Fruit fly (Drosophila melanogaster) whole organism, embryonic: ENCODE results near the gene CG10470.
A peak's percentile ranks its signal among the peaks of the same experiment; 100 is the strongest.

Experiments
- CG10462 ChIP-seq: fragments of 200-800 bp; sonication (Bioruptor generic); optimal IDR thresholded peaks from 2 replicates; lab custom pipeline; 2016; ENCODE audit warnings: missing biosample characterization, missing genetic modification characterization
- CG11093 ChIP-seq: fragments of 200-800 bp; sonication (Bioruptor generic); IDR thresholded peaks from 3 replicates; pipeline ENCODE4 v1.3.6; 2022; ENCODE audit warnings: missing biosample characterization, missing genetic modification characterization
- CG11247 ChIP-seq: fragments of 200-800 bp; sonication (Bioruptor generic); IDR thresholded peaks from 2 replicates; pipeline ENCODE4 v1.3.6; 2022; ENCODE audit warnings: missing biosample characterization, missing genetic modification characterization
- CG11560 ChIP-seq: fragments of 200-800 bp; sonication (Bioruptor generic); IDR thresholded peaks from 3 replicates; pipeline ENCODE4 v1.3.6; 2022; ENCODE audit warnings: missing biosample characterization, missing genetic modification characterization
- CG1233 ChIP-seq: fragments of 200-800 bp; sonication (Bioruptor generic); optimal IDR thresholded peaks from 4 replicates; lab custom pipeline; 2018; ENCODE audit warnings: missing biosample characterization, mild to moderate bottlenecking, missing genetic modification characterization
- CG14050 ChIP-seq: fragments of 200-800 bp; sonication (Bioruptor generic); IDR thresholded peaks from 3 replicates; pipeline ENCODE4 v1.3.6; 2022; ENCODE audit warnings: missing biosample characterization, missing genetic modification characterization
- CG1529 ChIP-seq: fragments of 200-800 bp; sonication (Bioruptor generic); optimal IDR thresholded peaks from 3 replicates; lab custom pipeline; 2018; ENCODE audit warnings: missing biosample characterization, missing genetic modification characterization
- CG1602 ChIP-seq: fragments of 200-800 bp; sonication (Bioruptor generic); optimal IDR thresholded peaks from 3 replicates; lab custom pipeline; 2016; ENCODE audit warnings: missing biosample characterization, missing genetic modification characterization
- CG1647 ChIP-seq: fragments of 200-800 bp; sonication (Bioruptor generic); optimal IDR thresholded peaks from 3 replicates; lab custom pipeline; 2016; ENCODE audit warnings: missing biosample characterization, missing genetic modification characterization
- CG16779 ChIP-seq: fragments of 200-800 bp; sonication (Bioruptor generic); IDR thresholded peaks from 2 replicates; pipeline ENCODE4 v1.3.6; 2022; ENCODE audit warnings: missing biosample characterization, missing genetic modification characterization
- CG17328 ChIP-seq: fragments of 200-800 bp; sonication (Bioruptor generic); IDR thresholded peaks from 2 replicates; pipeline ENCODE4 v1.3.6; 2022; ENCODE audit warnings: missing biosample characterization, missing genetic modification characterization
- CG17912 ChIP-seq: fragments of 200-800 bp; sonication (Bioruptor generic); optimal IDR thresholded peaks from 2 replicates; lab custom pipeline; 2018; ENCODE audit warnings: missing biosample characterization, mild to moderate bottlenecking, missing genetic modification characterization
- CG18476 ChIP-seq: fragments of 200-800 bp; sonication (Bioruptor generic); optimal IDR thresholded peaks from 2 replicates; lab custom pipeline; 2016; ENCODE audit warnings: missing biosample characterization, mild to moderate bottlenecking, missing genetic modification characterization
- CG30403 ChIP-seq: fragments of 200-800 bp; sonication (Bioruptor generic); optimal IDR thresholded peaks from 3 replicates; lab custom pipeline; 2016; ENCODE audit warnings: missing biosample characterization, missing genetic modification characterization
- CG31365 ChIP-seq: fragments of 200-800 bp; sonication (Bioruptor generic); optimal IDR thresholded peaks from 2 replicates; lab custom pipeline; 2018; ENCODE audit warnings: missing biosample characterization, mild to moderate bottlenecking, missing genetic modification characterization
- CG3163 ChIP-seq: fragments of 200-800 bp; sonication (Bioruptor generic); optimal IDR thresholded peaks from 3 replicates; lab custom pipeline; 2016; ENCODE audit warnings: missing biosample characterization, missing genetic modification characterization
- CG34224 ChIP-seq: fragments of 200-800 bp; sonication (Bioruptor generic); IDR thresholded peaks from 3 replicates; pipeline ENCODE4 v1.3.6; 2022; ENCODE audit warnings: missing biosample characterization, missing genetic modification characterization; ENCODE audit not compliant: partially characterized antibody
- CG3995 ChIP-seq: fragments of 200-800 bp; sonication (Bioruptor generic); optimal IDR thresholded peaks from 3 replicates; lab custom pipeline; 2016; ENCODE audit warnings: missing biosample characterization, missing genetic modification characterization
- CG7556 ChIP-seq: fragments of 200-800 bp; sonication (Bioruptor generic); optimal IDR thresholded peaks from 2 replicates; lab custom pipeline; 2017; ENCODE audit warnings: missing biosample characterization, mild to moderate bottlenecking, missing genetic modification characterization
- CG7786 ChIP-seq: fragments of 200-800 bp; sonication (Bioruptor generic); optimal IDR thresholded peaks from 2 replicates; lab custom pipeline; 2016; ENCODE audit warnings: missing biosample characterization, missing genetic modification characterization
- CG7839 ChIP-seq: fragments of 200-800 bp; sonication (Bioruptor generic); optimal IDR thresholded peaks from 3 replicates; lab custom pipeline; 2018; ENCODE audit warnings: missing biosample characterization, mild to moderate bottlenecking, missing genetic modification characterization, moderate library complexity
- CG7928 ChIP-seq: fragments of 200-800 bp; sonication (Bioruptor generic); optimal IDR thresholded peaks from 2 replicates; lab custom pipeline; 2017; ENCODE audit warnings: missing biosample characterization, mild to moderate bottlenecking, missing genetic modification characterization
- CG7963 ChIP-seq: fragments of 200-800 bp; sonication (Bioruptor generic); IDR thresholded peaks from 3 replicates; pipeline ENCODE4 v1.3.6; 2022; ENCODE audit warnings: missing biosample characterization, missing genetic modification characterization; ENCODE audit not compliant: partially characterized antibody
- CG8359 ChIP-seq: fragments of 200-800 bp; sonication (Bioruptor generic); optimal IDR thresholded peaks from 2 replicates; lab custom pipeline; 2017; ENCODE audit warnings: missing biosample characterization, mild to moderate bottlenecking, missing genetic modification characterization, borderline replicate concordance
- CG9727 ChIP-seq: fragments of 200-800 bp; sonication (Bioruptor generic); optimal IDR thresholded peaks from 3 replicates; lab custom pipeline; 2017; ENCODE audit warnings: missing biosample characterization, mild to moderate bottlenecking, missing genetic modification characterization
- CTCF ChIP-seq: fragments of 200-800 bp; sonication (Bioruptor generic); optimal IDR thresholded peaks from 2 replicates; lab custom pipeline; 2017; ENCODE audit warnings: missing biosample characterization, mild to moderate bottlenecking, missing genetic modification characterization, moderate library complexity
- Dref ChIP-seq: fragments of 200-800 bp; sonication (Bioruptor generic); IDR thresholded peaks from 2 replicates; pipeline ENCODE4 v1.3.6; 2022; ENCODE audit warnings: missing biosample characterization, missing genetic modification characterization
- Fer1 ChIP-seq: fragments of 200-800 bp; sonication (Bioruptor generic); optimal IDR thresholded peaks from 2 replicates; lab custom pipeline; 2017; ENCODE audit warnings: missing biosample characterization, mild to moderate bottlenecking, missing genetic modification characterization
- HLH3B ChIP-seq: fragments of 200-800 bp; sonication (Bioruptor generic); IDR thresholded peaks from 2 replicates; pipeline ENCODE4 v1.3.6; 2022; ENCODE audit warnings: missing biosample characterization, missing genetic modification characterization
- Mes4 ChIP-seq: fragments of 200-800 bp; sonication (Bioruptor generic); optimal IDR thresholded peaks from 2 replicates; lab custom pipeline; 2016; ENCODE audit warnings: missing biosample characterization, missing genetic modification characterization
- Nf-YA ChIP-seq: fragments of 200-800 bp; sonication (Bioruptor generic); IDR thresholded peaks from 2 replicates; pipeline ENCODE4 v1.3.6; 2022; ENCODE audit warnings: missing biosample characterization, missing genetic modification characterization
- Rfx ChIP-seq: fragments of 200-800 bp; sonication (Bioruptor generic); IDR thresholded peaks from 2 replicates; pipeline ENCODE4 v1.3.6; 2022; ENCODE audit warnings: missing biosample characterization, missing genetic modification characterization
- Spps ChIP-seq: fragments of 200-800 bp; sonication (Bioruptor generic); optimal IDR thresholded peaks from 2 replicates; lab custom pipeline; 2018; ENCODE audit warnings: missing biosample characterization, mild to moderate bottlenecking, missing genetic modification characterization
- bcd ChIP-seq: fragments of 200-800 bp; sonication (Bioruptor generic); optimal IDR thresholded peaks from 2 replicates; lab custom pipeline; 2017; ENCODE audit warnings: missing biosample characterization, mild to moderate bottlenecking, missing genetic modification characterization
- bowl ChIP-seq: fragments of 200-800 bp; sonication (Bioruptor generic); IDR thresholded peaks from 2 replicates; pipeline ENCODE4 v1.3.6; 2022; ENCODE audit warnings: missing biosample characterization, missing genetic modification characterization
- btn ChIP-seq: fragments of 200-800 bp; sonication (Bioruptor generic); optimal IDR thresholded peaks from 2 replicates; lab custom pipeline; 2016; ENCODE audit warnings: missing biosample characterization, missing genetic modification characterization
- chinmo ChIP-seq: fragments of 200-800 bp; sonication (Bioruptor generic); IDR thresholded peaks from 4 replicates; pipeline ENCODE4 v1.3.6; 2022; ENCODE audit warnings: missing biosample characterization, missing genetic modification characterization; ENCODE audit not compliant: partially characterized antibody
- chn ChIP-seq: fragments of 200-800 bp; sonication (Bioruptor generic); optimal IDR thresholded peaks from 2 replicates; lab custom pipeline; 2016; ENCODE audit warnings: missing biosample characterization, missing genetic modification characterization
- crol ChIP-seq: fragments of 200-800 bp; sonication (Bioruptor generic); IDR thresholded peaks from 2 replicates; pipeline ENCODE4 v1.3.6; 2022; ENCODE audit warnings: missing biosample characterization, missing genetic modification characterization
- dimm ChIP-seq: fragments of 200-800 bp; sonication (Bioruptor generic); IDR thresholded peaks from 2 replicates; pipeline ENCODE4 v1.3.6; 2022; ENCODE audit warnings: missing biosample characterization, missing genetic modification characterization
- en ChIP-seq: fragments of 200-800 bp; sonication (Bioruptor generic); optimal IDR thresholded peaks from 2 replicates; lab custom pipeline; 2016; ENCODE audit warnings: missing biosample characterization, missing genetic modification characterization
- esg ChIP-seq: fragments of 200-800 bp; sonication (Bioruptor generic); conservative IDR thresholded peaks from 2 replicates; pipeline ENCODE4 v1.3.6; 2022; ENCODE audit warnings: missing biosample characterization, missing genetic modification characterization
- gcm ChIP-seq: fragments of 200-800 bp; sonication (Bioruptor generic); optimal IDR thresholded peaks from 2 replicates; lab custom pipeline; 2019; ENCODE audit warnings: missing biosample characterization, mild to moderate bottlenecking, missing genetic modification characterization, moderate library complexity
- gfzf ChIP-seq: fragments of 200-800 bp; sonication (Bioruptor generic); optimal IDR thresholded peaks from 2 replicates; lab custom pipeline; 2016; ENCODE audit warnings: missing biosample characterization, mild to moderate bottlenecking, missing genetic modification characterization, moderate library complexity
- jigr1 ChIP-seq: fragments of 200-800 bp; sonication (Bioruptor generic); IDR thresholded peaks from 3 replicates; pipeline ENCODE4 v1.3.6; 2022; ENCODE audit warnings: missing biosample characterization, missing genetic modification characterization
- knrl ChIP-seq: fragments of 200-800 bp; sonication (Bioruptor generic); IDR thresholded peaks from 3 replicates; pipeline ENCODE4 v1.3.6; 2022; ENCODE audit warnings: missing biosample characterization, missing genetic modification characterization; ENCODE audit not compliant: partially characterized antibody
- p53 ChIP-seq: fragments of 200-800 bp; sonication (Bioruptor generic); optimal IDR thresholded peaks from 2 replicates; lab custom pipeline; 2016; ENCODE audit warnings: missing biosample characterization, missing genetic modification characterization
- pita ChIP-seq: fragments of 200-800 bp; sonication (Bioruptor generic); optimal IDR thresholded peaks from 2 replicates; lab custom pipeline; 2017; ENCODE audit warnings: missing biosample characterization, mild to moderate bottlenecking, missing genetic modification characterization
- scrt ChIP-seq: fragments of 200-800 bp; sonication (Bioruptor generic); optimal IDR thresholded peaks from 2 replicates; lab custom pipeline; 2018; ENCODE audit warnings: missing biosample characterization, mild to moderate bottlenecking, missing genetic modification characterization, moderate library complexity
- sim ChIP-seq: fragments of 200-800 bp; sonication (Bioruptor generic); IDR thresholded peaks from 2 replicates; pipeline ENCODE4 v1.3.6; 2022; ENCODE audit warnings: missing biosample characterization, missing genetic modification characterization
- tup ChIP-seq: fragments of 200-800 bp; sonication (Bioruptor generic); optimal IDR thresholded peaks from 2 replicates; lab custom pipeline; 2016; ENCODE audit warnings: missing biosample characterization, mild to moderate bottlenecking, missing genetic modification characterization, moderate library complexity
- unpg ChIP-seq: fragments of 200-800 bp; sonication (Bioruptor generic); optimal IDR thresholded peaks from 3 replicates; lab custom pipeline; 2018; ENCODE audit warnings: missing biosample characterization, mild to moderate bottlenecking, missing genetic modification characterization, moderate library complexity
- yki ChIP-seq: fragments of >200 bp; optimal IDR thresholded peaks from 3 replicates; lab custom pipeline; 2018

CG10470 gene

DNA sequence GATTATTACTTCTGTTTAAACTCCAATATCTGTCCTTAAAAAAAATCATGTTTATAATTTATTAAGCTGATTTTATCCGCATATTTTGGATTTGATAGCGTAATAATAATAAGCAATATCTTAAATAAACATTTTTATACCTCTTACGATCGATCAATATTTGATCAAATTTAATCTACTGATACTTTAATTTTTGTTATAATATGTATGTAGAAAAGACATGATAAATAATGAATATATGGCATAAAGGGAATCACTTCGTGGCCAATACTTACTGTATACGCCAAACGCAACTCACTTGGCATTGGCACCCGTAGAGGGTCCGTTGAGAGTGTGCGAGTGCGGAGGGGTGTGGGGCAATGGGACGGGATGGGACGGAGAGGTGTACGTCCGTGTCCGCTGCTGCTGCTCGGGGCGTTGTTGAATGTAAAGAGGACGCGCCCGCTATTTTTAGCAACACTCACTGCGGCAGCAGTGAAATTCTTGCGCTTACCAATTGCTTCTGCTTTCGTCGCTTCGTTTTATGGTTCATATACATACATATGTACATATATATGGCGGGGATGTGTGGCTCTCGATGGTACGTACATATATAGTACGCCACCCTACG, 12.7 kb upstream of the CG10470 start (continued):
- no peak for TF ChIP-seq en (GFP tag; lab: Kevin White, UChicago)
- no peak for TF ChIP-seq Mes4
- TF ChIP-seq esg: no peak
- TF ChIP-seq CG1602 (GFP tag; lab: Kevin White, UChicago): no peak
- TF ChIP-seq CG11560 (tag; lab: Robert Waterston, UW): no peak
- TF ChIP-seq CG30403 (GFP tag; lab: Kevin White, UChicago): peak; percentile 41
- TF ChIP-seq jigr1 (GFP tag; lab: Robert Waterston, UW): no peak
- TF ChIP-seq tup (GFP tag; lab: Kevin White, UChicago): no peak
- TF ChIP-seq CG7786 (GFP tag; lab: Kevin White, UChicago): no peak
- no peak for TF ChIP-seq CG11247 (GFP tag; lab: Robert Waterston, UW)
- TF ChIP-seq bcd (GFP tag; lab: Kevin White, UChicago): peak; percentile 7
- TF ChIP-seq CG14050 (GFP tag; lab: Robert Waterston, UW): no peak
- TF ChIP-seq p53 (GFP tag; lab: Kevin White, UChicago): no peak
- no peak for TF ChIP-seq CG17328 (GFP tag; lab: Robert Waterston, UW)
- TF ChIP-seq CG3995: no peak
- no peak for TF ChIP-seq CG18476 (GFP tag; lab: Kevin White, UChicago)
- no peak for TF ChIP-seq pita (GFP tag; lab: Kevin White, UChicago)
- no peak for TF ChIP-seq sim (GFP tag; lab: Robert Waterston, UW)
- no peak for TF ChIP-seq scrt (GFP tag; lab: Kevin White, UChicago)
- TF ChIP-seq CG1529 (GFP tag; lab: Kevin White, UChicago): no peak
- TF ChIP-seq CG16779 (GFP tag; lab: Robert Waterston, UW): no peak
- TF ChIP-seq CG7839: peak; percentile 25
- TF ChIP-seq CG31365 (tag; lab: Kevin White, UChicago): no peak
- no peak for TF ChIP-seq CG7928
- TF ChIP-seq gcm (GFP tag; lab: Kevin White, UChicago): no peak
- no peak for TF ChIP-seq btn (GFP tag; lab: Kevin White, UChicago)
- TF ChIP-seq chinmo (GFP tag; lab: Robert Waterston, UW): 0 out of 4 replicates have a peak, but pooled peaks have one; percentile 48
- TF ChIP-seq CG34224 (GFP tag; lab: Robert Waterston, UW): no peak
- TF ChIP-seq CG11093: no peak
- TF ChIP-seq knrl: no peak
- no peak for TF ChIP-seq CG3163
- peak; percentile 90 for TF ChIP-seq crol (GFP tag; lab: Robert Waterston, UW)
- TF ChIP-seq gfzf (GFP tag; lab: Kevin White, UChicago): no peak
- TF ChIP-seq Dref (GFP tag; lab: Robert Waterston, UW): no peak
- no peak for TF ChIP-seq dimm (GFP tag; lab: Robert Waterston, UW)
- TF ChIP-seq bowl (GFP tag; lab: Robert Waterston, UW): no peak
- no peak for TF ChIP-seq Spps (tag; lab: Kevin White, UChicago)
- no peak for TF ChIP-seq CG17912 (GFP tag; lab: Kevin White, UChicago)
- no peak for TF ChIP-seq yki (lab: Kevin White, UChicago)
- no peak for TF ChIP-seq CTCF (GFP tag; lab: Kevin White, UChicago)
- peak; percentile 1 for TF ChIP-seq CG1233
- no peak for TF ChIP-seq CG7963 (GFP tag; lab: Robert Waterston, UW)
- no peak for TF ChIP-seq CG10462 (GFP tag; lab: Kevin White, UChicago)
- TF ChIP-seq unpg (GFP tag; lab: Kevin White, UChicago): no peak
- TF ChIP-seq CG8359: no peak
- no peak for TF ChIP-seq Nf-YA (GFP tag; lab: Robert Waterston, UW)
- peak; percentile 49 for TF ChIP-seq CG7556 (GFP tag; lab: Kevin White, UChicago)
- TF ChIP-seq CG1647 (GFP tag; lab: Kevin White, UChicago): no peak
- TF ChIP-seq Fer1 (GFP tag; lab: Kevin White, UChicago): peak; percentile 10
- TF ChIP-seq CG9727 (GFP tag; lab: Kevin White, UChicago): peak; percentile 22
- TF ChIP-seq Rfx (GFP tag; lab: Robert Waterston, UW): no peak
- no peak for TF ChIP-seq chn
- no peak for TF ChIP-seq HLH3B (GFP tag; lab: Robert Waterston, UW)
